Worm (Caenorhabditis elegans) whole organism, mixed stage, embryonic: ENCODE measurements around the gene Y113G7B.11.

Source experiments
- ces-1 ChIP-seq: fragments of 150-350 bp; optimal IDR thresholded peaks from 2 replicates; lab custom pipeline; 2014; ENCODE audit warnings: missing biosample characterization, missing genetic modification reagents, missing genetic modification characterization
- hlh-1 ChIP-seq: fragments of 150-350 bp; optimal IDR thresholded peaks from 2 replicates; lab custom pipeline; 2014; ENCODE audit warnings: missing biosample characterization, missing genetic modification reagents, missing genetic modification characterization
- mep-1 ChIP-seq: fragments of 150-350 bp; optimal IDR thresholded peaks from 2 replicates; lab custom pipeline; 2017; ENCODE audit warnings: missing biosample characterization, missing genetic modification reagents, missing genetic modification characterization, inconsistent platforms
- mls-2 ChIP-seq: sonication (generic microtip); optimal IDR thresholded peaks from 2 replicates; lab custom pipeline; 2016; ENCODE audit warnings: mild to moderate bottlenecking, missing genetic modification characterization, moderate library complexity, missing compliant biosample characterization
- nhr-12 ChIP-seq: fragments of 150-350 bp; optimal IDR thresholded peaks from 2 replicates; lab custom pipeline; 2014; ENCODE audit warnings: missing biosample characterization, missing genetic modification characterization
- nhr-237 ChIP-seq: fragments of 150-350 bp; optimal IDR thresholded peaks from 2 replicates; lab custom pipeline; 2014; ENCODE audit warnings: missing biosample characterization, missing genetic modification characterization
- nhr-28 ChIP-seq: fragments of 150-350 bp; optimal IDR thresholded peaks from 2 replicates; lab custom pipeline; 2014; ENCODE audit warnings: missing biosample characterization, missing genetic modification characterization
- snpc-4 ChIP-seq: fragments of 150-350 bp; optimal IDR thresholded peaks from 2 replicates; lab custom pipeline; 2014; ENCODE audit warnings: missing biosample characterization, missing genetic modification characterization
- sptf-1 ChIP-seq: sonication (generic microtip); optimal IDR thresholded peaks from 2 replicates; lab custom pipeline; 2017; ENCODE audit warnings: mild to moderate bottlenecking, missing genetic modification characterization, moderate library complexity, missing compliant biosample characterization
- unc-39 ChIP-seq: fragments of 150-350 bp; optimal IDR thresholded peaks from 2 replicates; lab custom pipeline; 2014; ENCODE audit warnings: missing biosample characterization, missing genetic modification characterization
- unc-62 ChIP-seq: fragments of 150-350 bp; optimal IDR thresholded peaks from 2 replicates; lab custom pipeline; 2014; ENCODE audit warnings: missing biosample characterization, missing genetic modification reagents, missing genetic modification characterization
- zip-8 ChIP-seq: fragments of 150-350 bp; optimal IDR thresholded peaks from 2 replicates; lab custom pipeline; 2014; ENCODE audit warnings: missing biosample characterization, missing genetic modification characterization
- ztf-11 ChIP-seq: fragments of 150-350 bp; optimal IDR thresholded peaks from 2 replicates; lab custom pipeline; 2014; ENCODE audit warnings: missing biosample characterization, missing genetic modification characterization

- TF ChIP-seq nhr-28 (no peak), unc-62 (GFP tag; lab: Kevin White, UChicago) (no peak), sptf-1 (tag; lab: Kevin White, UChicago) (no peak), snpc-4 (no peak), ces-1 (GFP tag; lab: Kevin White, UChicago) (peak; percentile 56), hlh-1 (tag; lab: Kevin White, UChicago) (peak; percentile 20), nhr-237 (no peak), mep-1 (tag; lab: Kevin White, UChicago) (peak; percentile 38), mls-2 (tag; lab: Kevin White, UChicago) (no peak), unc-39 (tag; lab: Kevin White, UChicago) (no peak), ztf-11 (tag; lab: Kevin White, UChicago) (no peak), nhr-12 (tag; lab: Kevin White, UChicago) (no peak), zip-8 (tag; lab: Kevin White, UChicago) (no peak)
Observed at ce11 chrV:20249438-20250120, 34.5 kb upstream of the Y113G7B.11 start, which contains the start of gene swsn-1.
